Worm (Caenorhabditis elegans) whole organism, mixed stage, embryonic: ENCODE measurements around the gene ced-8.

ENCODE experiments used
- ces-1 ChIP-seq: fragments of 150-350 bp; optimal IDR thresholded peaks from 2 replicates; lab custom pipeline; 2014; ENCODE audit warnings: missing biosample characterization, missing genetic modification reagents, missing genetic modification characterization
- mab-5 ChIP-seq: fragments of 150-350 bp; optimal IDR thresholded peaks from 2 replicates; lab custom pipeline; 2014; ENCODE audit warnings: missing biosample characterization, missing genetic modification characterization
- nhr-76 ChIP-seq: sonication (generic microtip); optimal IDR thresholded peaks from 2 replicates; lab custom pipeline; 2017; ENCODE audit warnings: missing biosample characterization, missing genetic modification characterization
- pha-4 ChIP-seq: fragments of 150-350 bp; optimal IDR thresholded peaks from 2 replicates; lab custom pipeline; 2018; ENCODE audit warnings: missing biosample characterization, missing genetic modification reagents, missing genetic modification characterization
- unc-39 ChIP-seq: fragments of 150-350 bp; optimal IDR thresholded peaks from 2 replicates; lab custom pipeline; 2014; ENCODE audit warnings: missing biosample characterization, missing genetic modification characterization
- ztf-11 ChIP-seq: fragments of 150-350 bp; optimal IDR thresholded peaks from 2 replicates; lab custom pipeline; 2014; ENCODE audit warnings: missing biosample characterization, missing genetic modification characterization

ce11 chrX:8444922-8445321, 28.2 kb upstream of the ced-8 start:
- no peak for TF ChIP-seq pha-4
- TF ChIP-seq nhr-76 (tag; lab: Kevin White, UChicago), result no peak
- TF ChIP-seq mab-5, result no peak
- TF ChIP-seq ztf-11 (tag; lab: Kevin White, UChicago), result no peak
- TF ChIP-seq unc-39 (tag; lab: Kevin White, UChicago), result no peak
- TF ChIP-seq ces-1 (GFP tag; lab: Kevin White, UChicago), result peak; percentile 94
